Fruit fly (Drosophila melanogaster) whole organism, embryonic: ENCODE measurements around the gene CG43707.
A peak's percentile ranks its signal among the peaks of the same experiment; 100 is the strongest.

Source experiments
- Aef1 ChIP-seq: fragments of 200-800 bp; sonication (Bioruptor generic); IDR thresholded peaks from 3 replicates; pipeline ENCODE4 v1.3.6; 2022; ENCODE audit warnings: missing biosample characterization, missing genetic modification characterization
- CG10274 ChIP-seq: fragments of 200-800 bp; sonication (Bioruptor generic); optimal IDR thresholded peaks from 3 replicates; lab custom pipeline; 2017; ENCODE audit warnings: missing biosample characterization, mild to moderate bottlenecking, missing genetic modification characterization
- CG10366 ChIP-seq: fragments of 200-800 bp; sonication (Bioruptor generic); IDR thresholded peaks from 2 replicates; pipeline ENCODE4 v1.3.6; 2022; ENCODE audit warnings: missing biosample characterization, missing genetic modification characterization
- CG10979 ChIP-seq: fragments of 200-800 bp; sonication (Bioruptor generic); optimal IDR thresholded peaks from 2 replicates; lab custom pipeline; 2018; ENCODE audit warnings: missing biosample characterization, mild to moderate bottlenecking, missing genetic modification characterization, moderate library complexity
- CG11560 ChIP-seq: fragments of 200-800 bp; sonication (Bioruptor generic); IDR thresholded peaks from 3 replicates; pipeline ENCODE4 v1.3.6; 2022; ENCODE audit warnings: missing biosample characterization, missing genetic modification characterization
- CG13894 ChIP-seq: fragments of 200-800 bp; sonication (Bioruptor generic); optimal IDR thresholded peaks from 3 replicates; lab custom pipeline; 2018; ENCODE audit warnings: missing biosample characterization, mild to moderate bottlenecking, missing genetic modification characterization, moderate library complexity
- CG14014 ChIP-seq: fragments of 200-800 bp; sonication (Bioruptor generic); IDR thresholded peaks from 2 replicates; pipeline ENCODE4 v1.3.6; 2022; ENCODE audit warnings: missing biosample characterization, missing genetic modification characterization
- CG14860 ChIP-seq: fragments of 200-800 bp; sonication (Bioruptor generic); IDR thresholded peaks from 3 replicates; pipeline ENCODE4 v1.3.6; 2022; ENCODE audit warnings: missing biosample characterization, missing genetic modification characterization; ENCODE audit not compliant: partially characterized antibody
- CG14965 ChIP-seq: fragments of 200-800 bp; sonication (Bioruptor generic); optimal IDR thresholded peaks from 2 replicates; lab custom pipeline; 2016; ENCODE audit warnings: missing biosample characterization, missing genetic modification characterization, borderline replicate concordance
- CG15011 ChIP-seq: fragments of 200-800 bp; sonication (Bioruptor generic); optimal IDR thresholded peaks from 3 replicates; lab custom pipeline; 2018; ENCODE audit warnings: missing biosample characterization, mild to moderate bottlenecking, missing genetic modification characterization
- CG16815 ChIP-seq: fragments of 200-800 bp; sonication (Bioruptor generic); optimal IDR thresholded peaks from 3 replicates; lab custom pipeline; 2017; ENCODE audit warnings: missing biosample characterization, mild to moderate bottlenecking, missing genetic modification characterization
- CG17359 ChIP-seq: fragments of 200-800 bp; sonication (Bioruptor generic); optimal IDR thresholded peaks from 3 replicates; lab custom pipeline; 2018; ENCODE audit warnings: missing biosample characterization, mild to moderate bottlenecking, missing genetic modification characterization, moderate library complexity
- CG17385 ChIP-seq: fragments of 200-800 bp; sonication (Bioruptor generic); optimal IDR thresholded peaks from 3 replicates; lab custom pipeline; 2018; ENCODE audit warnings: missing biosample characterization, mild to moderate bottlenecking, missing genetic modification characterization
- CG17568 ChIP-seq: fragments of 200-800 bp; sonication (Bioruptor generic); optimal IDR thresholded peaks from 2 replicates; lab custom pipeline; 2018; ENCODE audit warnings: missing biosample characterization, mild to moderate bottlenecking, missing genetic modification characterization, moderate library complexity
- CG17829 ChIP-seq: fragments of 200-800 bp; optimal IDR thresholded peaks from 2 replicates; lab custom pipeline; 2019; ENCODE audit warnings: missing biosample characterization, mild to moderate bottlenecking, missing genetic modification characterization, moderate library complexity
- CG2712 ChIP-seq: fragments of 200-800 bp; optimal IDR thresholded peaks from 3 replicates; lab custom pipeline; 2019; ENCODE audit warnings: missing biosample characterization, mild to moderate bottlenecking, missing genetic modification characterization, moderate library complexity
- CG32532 ChIP-seq: fragments of 200-800 bp; sonication (Bioruptor generic); IDR thresholded peaks from 2 replicates; pipeline ENCODE4 v1.3.6; 2022; ENCODE audit warnings: missing biosample characterization, missing genetic modification characterization
- CG34224 ChIP-seq: fragments of 200-800 bp; sonication (Bioruptor generic); IDR thresholded peaks from 3 replicates; pipeline ENCODE4 v1.3.6; 2022; ENCODE audit warnings: missing biosample characterization, missing genetic modification characterization; ENCODE audit not compliant: partially characterized antibody
- CG3847 ChIP-seq: fragments of 200-800 bp; sonication (Bioruptor generic); IDR thresholded peaks from 2 replicates; pipeline ENCODE4 v1.3.6; 2022; ENCODE audit warnings: missing biosample characterization, missing genetic modification characterization
- CG4360 ChIP-seq: fragments of 200-800 bp; sonication (Bioruptor generic); IDR thresholded peaks from 2 replicates; pipeline ENCODE4 v1.3.6; 2022; ENCODE audit warnings: missing biosample characterization, missing genetic modification characterization
- CG4730 ChIP-seq: fragments of 200-800 bp; sonication (Bioruptor generic); IDR thresholded peaks from 2 replicates; pipeline ENCODE4 v1.3.6; 2022; ENCODE audit warnings: missing biosample characterization, missing genetic modification characterization
- CG7928 ChIP-seq: fragments of 200-800 bp; sonication (Bioruptor generic); optimal IDR thresholded peaks from 2 replicates; lab custom pipeline; 2017; ENCODE audit warnings: missing biosample characterization, mild to moderate bottlenecking, missing genetic modification characterization
- CrebB ChIP-seq: fragments of 200-800 bp; sonication (Bioruptor generic); optimal IDR thresholded peaks from 3 replicates; lab custom pipeline; 2018; ENCODE audit warnings: missing biosample characterization, mild to moderate bottlenecking, missing genetic modification characterization
- Dek ChIP-seq: fragments of 200-800 bp; sonication (Bioruptor generic); optimal IDR thresholded peaks from 3 replicates; lab custom pipeline; 2019; ENCODE audit warnings: missing biosample characterization, mild to moderate bottlenecking, missing genetic modification characterization, moderate library complexity
- Drgx ChIP-seq: fragments of 200-800 bp; sonication (Bioruptor generic); IDR thresholded peaks from 2 replicates; pipeline ENCODE4 v1.3.6; 2022; ENCODE audit warnings: missing biosample characterization, missing genetic modification characterization
- E2f2 ChIP-seq: fragments of 200-800 bp; sonication (Bioruptor generic); IDR thresholded peaks from 2 replicates; pipeline ENCODE4 v1.3.6; 2022; ENCODE audit warnings: missing biosample characterization, missing genetic modification characterization
- HLH3B ChIP-seq: fragments of 200-800 bp; sonication (Bioruptor generic); IDR thresholded peaks from 2 replicates; pipeline ENCODE4 v1.3.6; 2022; ENCODE audit warnings: missing biosample characterization, missing genetic modification characterization
- Hr39 ChIP-seq: fragments of >200 bp; optimal IDR thresholded peaks from 2 replicates; lab custom pipeline; 2017
- Lhr ChIP-seq: fragments of 200-800 bp; sonication (Bioruptor generic); optimal IDR thresholded peaks from 3 replicates; lab custom pipeline; 2017; ENCODE audit warnings: mild to moderate bottlenecking, missing biosample characterization, missing genetic modification reagents, missing genetic modification characterization
- MTF-1 ChIP-seq: fragments of 200-800 bp; sonication (Bioruptor generic); optimal IDR thresholded peaks from 2 replicates; lab custom pipeline; 2018; ENCODE audit warnings: missing biosample characterization, mild to moderate bottlenecking, missing genetic modification characterization, borderline replicate concordance
- NC2β ChIP-seq: fragments of 200-800 bp; sonication (Bioruptor generic); optimal IDR thresholded peaks from 2 replicates; lab custom pipeline; 2016; ENCODE audit warnings: missing biosample characterization, missing genetic modification characterization
- Opbp ChIP-seq: fragments of 200-800 bp; sonication (Bioruptor generic); IDR thresholded peaks from 3 replicates; pipeline ENCODE4 v1.3.6; 2022; ENCODE audit warnings: missing biosample characterization, missing genetic modification characterization; ENCODE audit not compliant: partially characterized antibody
- Stat92E ChIP-seq, 3 experiments: fragments of >200 bp in 2 of 3; fragments of 200-800 bp in 1 of 3; sonication (Bioruptor generic) in 1 of 3; optimal IDR thresholded peaks; 2 replicates each; lab custom pipeline; 2017 to 2019; ENCODE audit warnings: missing biosample characterization in 3 of 3, missing genetic modification characterization in 3 of 3, mild to moderate bottlenecking in 1 of 3, moderate library complexity in 1 of 3
- abd-A ChIP-seq: fragments of 200-800 bp; sonication (Bioruptor generic); optimal IDR thresholded peaks from 3 replicates; lab custom pipeline; 2019; ENCODE audit warnings: missing biosample characterization, mild to moderate bottlenecking, missing genetic modification characterization, moderate library complexity
- dimm ChIP-seq: fragments of 200-800 bp; sonication (Bioruptor generic); IDR thresholded peaks from 2 replicates; pipeline ENCODE4 v1.3.6; 2022; ENCODE audit warnings: missing biosample characterization, missing genetic modification characterization
- disco-r ChIP-seq: fragments of 200-800 bp; sonication (Bioruptor generic); optimal IDR thresholded peaks from 2 replicates; lab custom pipeline; 2016; ENCODE audit warnings: missing biosample characterization, missing genetic modification characterization
- dysf ChIP-seq: fragments of 200-800 bp; sonication (Bioruptor generic); IDR thresholded peaks from 3 replicates; pipeline ENCODE4 v1.3.6; 2022; ENCODE audit warnings: missing biosample characterization, missing genetic modification characterization
- gcm ChIP-seq: fragments of 200-800 bp; sonication (Bioruptor generic); optimal IDR thresholded peaks from 2 replicates; lab custom pipeline; 2019; ENCODE audit warnings: missing biosample characterization, mild to moderate bottlenecking, missing genetic modification characterization, moderate library complexity
- mld ChIP-seq: fragments of 200-800 bp; sonication (Bioruptor generic); IDR thresholded peaks from 3 replicates; pipeline ENCODE4 v1.3.6; 2022; ENCODE audit warnings: missing biosample characterization, missing genetic modification characterization; ENCODE audit not compliant: partially characterized antibody
- odd ChIP-seq: fragments of 200-800 bp; sonication (Bioruptor generic); optimal IDR thresholded peaks from 2 replicates; lab custom pipeline; 2017; ENCODE audit warnings: missing biosample characterization, mild to moderate bottlenecking, missing genetic modification characterization
- otp ChIP-seq: fragments of 200-800 bp; sonication (Bioruptor generic); IDR thresholded peaks from 3 replicates; pipeline ENCODE4, ENCODE4 v1.3.6; 2022; ENCODE audit warnings: missing biosample characterization, missing genetic modification characterization
- peb ChIP-seq: fragments of 200-800 bp; sonication (Bioruptor generic); IDR thresholded peaks from 2 replicates; pipeline ENCODE4 v1.3.6; 2022; ENCODE audit warnings: missing biosample characterization, missing genetic modification characterization
- sob ChIP-seq: fragments of 200-800 bp; sonication (Bioruptor generic); IDR thresholded peaks from 2 replicates; pipeline ENCODE4 v1.3.6; 2022; ENCODE audit warnings: missing biosample characterization, missing genetic modification characterization
- stc ChIP-seq: fragments of 200-800 bp; sonication (Bioruptor generic); IDR thresholded peaks from 2 replicates; pipeline ENCODE4 v1.3.6; 2022; ENCODE audit warnings: missing biosample characterization, missing genetic modification characterization
- sug ChIP-seq: fragments of 200-800 bp; optimal IDR thresholded peaks from 2 replicates; lab custom pipeline; 2019; ENCODE audit warnings: missing biosample characterization, mild to moderate bottlenecking, missing genetic modification characterization, moderate library complexity
- tap ChIP-seq: fragments of 200-800 bp; optimal IDR thresholded peaks from 3 replicates; lab custom pipeline; 2019; ENCODE audit warnings: missing biosample characterization, mild to moderate bottlenecking, missing genetic modification characterization, moderate library complexity
- ttk ChIP-seq: fragments of 200-800 bp; sonication (Bioruptor generic); IDR thresholded peaks from 2 replicates; pipeline ENCODE4 v2.1.2; 2022; ENCODE audit warnings: missing biosample characterization, missing genetic modification characterization
- zfh2 ChIP-seq: fragments of 200-800 bp; sonication (Bioruptor generic); optimal IDR thresholded peaks from 2 replicates; lab custom pipeline; 2016; ENCODE audit warnings: missing biosample characterization, missing genetic modification characterization

CG43707 gene

dm6 chr2L:3771109-3772067 is 14.3 kb downstream of the CG43707 start, which contains the start of gene bowl (continued):
- TF ChIP-seq CG10366 (GFP tag; lab: Robert Waterston, UW) = peak; percentile 95
- no peak for TF ChIP-seq CG14860
- peak; percentile 94 for TF ChIP-seq CG17829
- peak; percentile 64 for TF ChIP-seq CG10274 (GFP tag; lab: Kevin White, UChicago)
- peak; percentile 96 for TF ChIP-seq CG32532 (GFP tag; lab: Robert Waterston, UW)
- peak; percentile 96 for TF ChIP-seq CrebB (tag; lab: Kevin White, UChicago)
- no peak for TF ChIP-seq mld (GFP tag; lab: Robert Waterston, UW)
- peak; percentile 92 for TF ChIP-seq CG17359 (tag; lab: Kevin White, UChicago)
- TF ChIP-seq sob (GFP tag; lab: Robert Waterston, UW) = peak; percentile 97
- peak; percentile 96 for TF ChIP-seq CG3847 (GFP tag; lab: Robert Waterston, UW)
- peak; percentile 89 for TF ChIP-seq CG17568 (GFP tag; lab: Kevin White, UChicago)
- peak; percentile 59 for TF ChIP-seq MTF-1 (GFP tag; lab: Kevin White, UChicago)
- peak; percentile 66 for TF ChIP-seq sug
- peak; percentile 44; the same call in 1 of the 3 replicates for TF ChIP-seq Opbp
- TF ChIP-seq CG13894 (tag; lab: Kevin White, UChicago) = peak; percentile 78
- TF ChIP-seq HLH3B (GFP tag; lab: Robert Waterston, UW) = peak; percentile 96
- peak; percentile 99 for TF ChIP-seq Drgx
- peak; percentile 92 for TF ChIP-seq Lhr (GFP tag; lab: Kevin White, UChicago)
- TF ChIP-seq CG7928 = peak; percentile 70
- TF ChIP-seq gcm (GFP tag; lab: Kevin White, UChicago) = peak; percentile 98
- TF ChIP-seq NC2β (GFP tag; lab: Kevin White, UChicago) = peak; percentile 94
- peak; percentile 82 for TF ChIP-seq tap (tag; lab: Kevin White, UChicago)
- peak; percentile 82 for TF ChIP-seq CG4360 (GFP tag; lab: Robert Waterston, UW)
- TF ChIP-seq CG17385 (GFP tag; lab: Kevin White, UChicago) = peak; percentile 95
- peak; percentile 97 for TF ChIP-seq ttk
- TF ChIP-seq CG4730 (GFP tag; lab: Robert Waterston, UW) = peak; percentile 96
- TF ChIP-seq CG15011 (GFP tag; lab: Kevin White, UChicago) = peak; percentile 90
- peak; percentile 92 for TF ChIP-seq odd
- peak; percentile 95 for TF ChIP-seq peb (GFP tag; lab: Robert Waterston, UW)
- TF ChIP-seq CG10979 (tag; lab: Kevin White, UChicago) = peak; percentile 97
- peak; percentile 87 for TF ChIP-seq CG11560 (tag; lab: Robert Waterston, UW)
- peak; percentile 95 for TF ChIP-seq otp
- TF ChIP-seq stc (GFP tag; lab: Robert Waterston, UW) = peak; percentile 96
- TF ChIP-seq CG16815 (GFP tag; lab: Kevin White, UChicago) = peak; percentile 97
- peak; percentile 94 for TF ChIP-seq dimm (GFP tag; lab: Robert Waterston, UW)
- peak; percentile 88 for TF ChIP-seq disco-r (GFP tag; lab: Kevin White, UChicago)
- no peak for TF ChIP-seq Hr39 (lab: Kevin White, UChicago)
- 0 out of 3 replicates have a peak, but pooled peaks have one; percentile 21 for TF ChIP-seq CG34224
- TF ChIP-seq abd-A (tag; lab: Kevin White, UChicago) = peak; percentile 44
- peak; percentile 84 for TF ChIP-seq zfh2 (GFP tag; lab: Kevin White, UChicago)
- TF ChIP-seq dysf (GFP tag; lab: Robert Waterston, UW) = peak; percentile 98
- TF ChIP-seq E2f2 (GFP tag; lab: Robert Waterston, UW) = peak; percentile 84
- TF ChIP-seq CG14014 (GFP tag; lab: Robert Waterston, UW) = peak; percentile 96
- peak in 2 of 3 experiments; percentile 38 to 84 for TF ChIP-seq Stat92E (GFP tag; optimal IDR thresholded peaks at IDR 0.05; lab: Kevin White, UChicago)
- peak; percentile 92 for TF ChIP-seq Aef1 (GFP tag; lab: Robert Waterston, UW)
- peak; percentile 96 for TF ChIP-seq CG2712 (tag; lab: Kevin White, UChicago)
- TF ChIP-seq CG14965 = peak; percentile 42
- peak; percentile 95 for TF ChIP-seq Dek
